Fruit fly (Drosophila melanogaster): Measurements from ENCODE around the gene CG3402.
A peak's percentile ranks its signal among the peaks of the same experiment; 100 is the strongest.

Gene CG3402

dm6 chr3L:648155-649024 lies 4.3 kb downstream of the CG3402 start, which contains the start of gene Gale (continued):
- TF ChIP-seq stwl (tag; optimal IDR thresholded peaks at IDR 0.05) (no peak), Xrp1 (GFP tag; IDR thresholded peaks at IDR 0.05) (no peak), CG3281 (GFP tag; optimal IDR thresholded peaks at IDR 0.05) (no peak), bab2 (GFP tag; optimal IDR thresholded peaks at IDR 0.05) (peak; percentile 68), CG12155 (GFP tag; optimal IDR thresholded peaks at IDR 0.05) (no peak), pum (GFP tag; optimal IDR thresholded peaks at IDR 0.05) (no peak), CG11560 (tag; IDR thresholded peaks at IDR 0.05) (peak; percentile 55; the same call in 2 of the 3 replicates), CG7372 (GFP tag; IDR thresholded peaks at IDR 0.05) (no peak), chif (GFP tag; optimal IDR thresholded peaks at IDR 0.05) (no peak), gcm (GFP tag; optimal IDR thresholded peaks at IDR 0.05) (no peak), CG4282 (GFP tag; optimal IDR thresholded peaks at IDR 0.05) (no peak), CG9797 (GFP tag; optimal IDR thresholded peaks at IDR 0.05) (no peak), pfk (GFP tag; optimal IDR thresholded peaks at IDR 0.05) (no peak), Six4 (GFP tag; optimal IDR thresholded peaks at IDR 0.05) (no peak), CG11456 (GFP tag; IDR thresholded peaks at IDR 0.05) (no peak), Max (GFP tag; optimal IDR thresholded peaks at IDR 0.05) (no peak), CG13123 (GFP tag; optimal IDR thresholded peaks at IDR 0.05) (no peak), ATbp (GFP tag; optimal IDR thresholded peaks at IDR 0.05) (no peak), Hr39 (optimal IDR thresholded peaks at IDR 0.05) (no peak), Blimp-1 (GFP tag; optimal IDR thresholded peaks at IDR 0.05) (no peak), CG12769 (tag; optimal IDR thresholded peaks at IDR 0.05) (peak; percentile 26), ase (GFP tag; IDR thresholded peaks at IDR 0.05) (no peak), so (GFP tag; IDR thresholded peaks at IDR 0.05) (peak; percentile 46; the same call in 1 of the 3 replicates), Sox102F (GFP tag; optimal IDR thresholded peaks at IDR 0.05) (no peak), CG18476 (GFP tag; optimal IDR thresholded peaks at IDR 0.05) (no peak), Deaf1 (tag; optimal IDR thresholded peaks at IDR 0.05) (peak; percentile 47), CG6254 (GFP tag; optimal IDR thresholded peaks at IDR 0.05) (no peak), ind (GFP tag; optimal IDR thresholded peaks at IDR 0.05) (no peak), CG9932 (GFP tag; IDR thresholded peaks at IDR 0.05) (no peak; the same call in 1 of the 2 replicates), Hr78 (GFP tag; optimal IDR thresholded peaks at IDR 0.05) (peak in 1 of 2 experiments; percentile 96), CG14860 (GFP tag; IDR thresholded peaks at IDR 0.05; ENCODE audit: partially characterized antibody) (no peak), CG13296 (GFP tag; optimal IDR thresholded peaks at IDR 0.05) (no peak), Aef1 (GFP tag; IDR thresholded peaks at IDR 0.05) (no peak), gt (GFP tag; IDR thresholded peaks at IDR 0.05) (no peak), CG15269 (tag; optimal IDR thresholded peaks at IDR 0.05) (no peak), PHDP (tag; optimal IDR thresholded peaks at IDR 0.05) (no peak), pho (GFP tag; optimal IDR thresholded peaks at IDR 0.05) (no peak), CG3726 (GFP tag; IDR thresholded peaks at IDR 0.05) (no peak), CG2120 (GFP tag; optimal IDR thresholded peaks at IDR 0.05) (no peak), B-H1 (GFP tag; IDR thresholded peaks at IDR 0.05) (no peak; the same call in 1 of the 3 replicates), yki (optimal IDR thresholded peaks at IDR 0.05) (no peak), CG15479 (GFP tag; optimal IDR thresholded peaks at IDR 0.05) (no peak), eve (GFP tag; optimal IDR thresholded peaks at IDR 0.05) (no peak), sqz (GFP tag; optimal IDR thresholded peaks at IDR 0.05) (no peak), mld (GFP tag; IDR thresholded peaks at IDR 0.05; ENCODE audit: partially characterized antibody) (no peak; the same call in 2 of the 3 replicates), luna (GFP tag; optimal IDR thresholded peaks at IDR 0.05) (no peak), CG9727 (GFP tag; optimal IDR thresholded peaks at IDR 0.05) (peak; percentile 65), ac (GFP tag; optimal IDR thresholded peaks at IDR 0.05) (no peak), tna (GFP tag; IDR thresholded peaks at IDR 0.05; ENCODE audit: partially characterized antibody) (peak; percentile 61; the same call in 1 of the 2 replicates)

Data from whole organism, embryonic.